Fruit fly (Drosophila melanogaster): ENCODE data around the gene Naam.

Gene Naam

dm6 chr3R:19644901-19645204 lies 26.4 kb upstream of the Naam start, which contains the start of gene Nup58:
TSS of gene Nup58 (plus strand) at chr3R:19645026.
- TF ChIP-seq noc (tag; optimal IDR thresholded peaks at IDR 0.05) = no peak

DNA sequence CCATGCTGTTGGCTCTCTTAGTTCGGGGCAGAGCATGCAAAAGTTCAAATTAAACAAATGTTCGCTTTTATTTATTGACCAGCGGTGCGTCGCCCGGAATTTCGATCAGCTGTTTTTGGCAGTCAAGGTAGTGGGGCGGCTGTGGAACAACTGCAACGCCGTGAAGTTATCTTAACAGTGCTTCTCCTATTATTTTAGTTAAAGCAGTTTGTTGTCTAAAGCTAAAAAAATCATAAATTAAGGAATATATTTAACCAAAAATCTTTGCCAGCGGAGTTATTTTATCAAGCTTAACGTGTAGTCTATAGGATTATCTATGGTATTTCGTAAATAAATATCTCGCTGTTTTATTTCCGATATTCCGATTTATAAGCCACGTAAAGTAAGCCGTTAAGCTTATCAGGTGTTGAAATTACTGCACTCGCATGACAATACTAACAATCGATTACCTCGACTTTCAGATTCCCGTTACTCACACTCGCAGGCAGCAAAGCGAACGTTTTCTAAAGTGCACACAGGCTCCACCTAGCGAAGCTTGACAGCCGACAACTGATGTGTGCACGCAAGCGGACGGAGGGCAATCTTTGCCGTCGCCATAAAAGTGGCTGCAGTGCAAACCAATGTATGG lies 22.8 kb upstream of the Naam start, which contains the start of the genes CG6195 and CG31220:
Gene CG6195, minus strand, starts transcription at position 122 of the 628 bp plus-strand sequence.
Gene CG31220, plus strand, starts transcription at position 199 of the 628 bp plus-strand sequence.
- no peak for TF ChIP-seq noc (tag; optimal IDR thresholded peaks at IDR 0.05)

DNA sequence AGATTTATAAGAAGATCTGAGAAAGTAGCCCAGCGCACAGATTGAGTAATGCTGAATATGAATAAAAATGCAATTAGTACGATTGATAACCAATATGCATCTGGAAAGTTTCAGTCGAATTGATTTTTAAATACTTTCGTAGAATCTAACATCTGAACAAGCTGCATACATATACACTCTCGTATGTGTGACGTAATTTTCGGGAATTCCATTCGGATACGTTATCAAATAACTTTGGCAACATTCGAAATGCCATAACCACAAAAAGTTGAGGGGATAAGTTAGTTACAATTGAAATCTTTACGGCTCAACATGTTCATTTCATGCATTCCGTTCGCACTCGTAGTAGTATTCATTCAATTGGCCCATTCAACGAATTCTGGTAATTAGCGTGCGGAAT lies 20.5 kb upstream of the Naam start, which contains the start of gene CG31219:
Gene CG31219, plus strand, starts transcription at position 301 of the 400 bp plus-strand sequence.
- TF ChIP-seq noc (tag; optimal IDR thresholded peaks at IDR 0.05) = no peak

- no peak for TF ChIP-seq noc (tag; optimal IDR thresholded peaks at IDR 0.05)
These were observed 14.8 kb upstream of the Naam start for dm6 chr3R:19656455-19656854.

- no peak for TF ChIP-seq noc (tag; optimal IDR thresholded peaks at IDR 0.05)
These were observed 14.0 kb upstream of the Naam start for dm6 chr3R:19657235-19657634.

- no peak for TF ChIP-seq noc (tag; optimal IDR thresholded peaks at IDR 0.05)
These were observed 13.5 kb upstream of the Naam start, which contains the start of gene CG6184 for dm6 chr3R:19657766-19658165. TSS of gene CG6184 (minus strand) at chr3R:19657866.

DNA sequence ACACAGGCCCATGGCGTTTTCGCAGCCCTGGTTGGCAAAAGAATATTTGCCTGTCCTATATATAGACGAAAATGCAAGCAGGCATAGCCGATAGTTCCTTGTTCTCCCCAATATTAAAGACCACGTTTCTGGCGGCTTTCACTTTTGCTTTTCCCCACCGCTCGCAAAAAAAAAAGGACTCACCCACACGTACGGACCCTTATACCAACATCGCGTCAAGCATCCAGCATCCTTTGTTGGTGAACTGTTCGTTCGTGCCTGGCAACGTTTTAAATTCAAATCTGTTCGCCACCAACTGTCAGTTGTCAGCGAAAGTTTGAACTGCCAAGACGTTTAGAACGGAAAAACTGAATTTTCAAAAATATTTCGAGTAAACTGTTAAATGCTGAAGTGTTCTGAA lies 11.8 kb upstream of the Naam start, which contains the start of gene ort:
Gene ort, plus strand, starts transcription at position 301 of the 400 bp plus-strand sequence.
- TF ChIP-seq noc (tag; optimal IDR thresholded peaks at IDR 0.05) = no peak

- TF ChIP-seq noc (tag; optimal IDR thresholded peaks at IDR 0.05) = no peak
These were observed 6.5 kb upstream of the Naam start, which contains the start of gene CG7432 for dm6 chr3R:19664713-19665112. TSS of gene CG7432 (plus strand) at chr3R:19665007.

dm6 chr3R:19672136-19672535 lies 886 bp downstream of the Naam start:
- no peak for TF ChIP-seq noc (tag; optimal IDR thresholded peaks at IDR 0.05)

- TF ChIP-seq noc (tag; optimal IDR thresholded peaks at IDR 0.05) = no peak
These were observed 1.7 kb downstream of the Naam start for dm6 chr3R:19672905-19673304.

- no peak for TF ChIP-seq noc (tag; optimal IDR thresholded peaks at IDR 0.05)
These were observed 8.6 kb downstream of the Naam start for dm6 chr3R:19679832-19680231.

DNA sequence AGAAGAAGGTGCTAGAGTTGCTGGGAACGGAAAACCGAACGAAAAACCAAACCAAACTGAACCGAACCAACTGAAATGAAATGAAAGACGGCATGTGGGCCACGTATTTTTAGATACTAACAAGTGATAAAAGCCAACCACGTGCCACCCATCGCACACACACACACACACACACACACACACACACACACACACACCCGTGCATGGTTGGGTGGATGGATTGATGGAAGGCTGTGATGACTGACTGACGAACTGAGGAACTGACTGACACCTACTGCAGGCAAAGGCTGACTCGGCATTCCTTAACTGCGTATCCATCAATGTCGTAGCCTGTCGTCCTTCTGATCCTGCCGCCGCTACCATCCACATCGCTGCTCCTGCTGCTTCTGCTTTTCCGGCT lies 11.2 kb downstream of the Naam start:
- TF ChIP-seq noc (tag; optimal IDR thresholded peaks at IDR 0.05) = no peak

DNA sequence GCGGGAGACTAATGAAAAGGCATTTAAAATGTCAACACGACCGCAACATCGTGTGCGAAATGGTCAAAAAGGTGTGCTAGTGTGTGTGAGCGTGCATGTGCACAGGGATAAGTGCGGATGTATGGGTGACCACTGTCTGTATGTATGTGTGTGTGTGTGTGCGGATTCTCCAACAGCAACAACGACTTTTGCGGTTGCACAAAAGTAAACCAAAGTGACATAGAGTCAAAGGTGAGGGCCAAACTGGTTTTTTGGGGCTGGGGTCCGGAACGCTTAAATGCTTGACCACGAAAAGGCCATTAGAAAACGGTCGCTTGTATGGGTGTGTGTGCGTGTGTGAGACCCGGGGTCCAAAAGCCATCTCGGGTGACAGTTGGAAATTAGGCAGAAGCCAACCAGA lies 32.1 kb downstream of the Naam start:
- no peak for TF ChIP-seq noc (tag; optimal IDR thresholded peaks at IDR 0.05)

- TF ChIP-seq noc (tag; optimal IDR thresholded peaks at IDR 0.05) = no peak
These were observed 44.6 kb downstream of the Naam start, which contains the start of gene CG34286 for dm6 chr3R:19715827-19716226. TSS of gene CG34286 (minus strand) at chr3R:19715927.

DNA sequence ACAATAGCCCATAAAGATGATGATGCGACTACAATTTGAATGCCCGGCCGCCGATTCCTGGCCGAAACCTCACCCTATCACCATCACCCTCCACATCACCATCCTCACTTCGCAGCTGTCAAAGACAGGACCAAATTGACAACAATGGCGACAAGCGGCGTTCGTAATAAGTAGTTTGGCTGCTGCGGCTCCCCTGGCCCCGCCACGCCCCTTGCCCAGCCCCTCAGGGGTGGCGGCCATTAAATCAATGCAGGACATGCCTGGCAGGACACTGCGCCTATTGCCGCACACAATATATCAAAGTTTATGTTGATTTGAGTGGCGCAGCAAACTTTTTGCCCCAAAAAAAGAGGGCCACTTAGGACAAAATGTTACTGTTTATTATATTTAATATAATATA lies 54.3 kb downstream of the Naam start:
- TF ChIP-seq noc (tag; optimal IDR thresholded peaks at IDR 0.05) = no peak

DNA sequence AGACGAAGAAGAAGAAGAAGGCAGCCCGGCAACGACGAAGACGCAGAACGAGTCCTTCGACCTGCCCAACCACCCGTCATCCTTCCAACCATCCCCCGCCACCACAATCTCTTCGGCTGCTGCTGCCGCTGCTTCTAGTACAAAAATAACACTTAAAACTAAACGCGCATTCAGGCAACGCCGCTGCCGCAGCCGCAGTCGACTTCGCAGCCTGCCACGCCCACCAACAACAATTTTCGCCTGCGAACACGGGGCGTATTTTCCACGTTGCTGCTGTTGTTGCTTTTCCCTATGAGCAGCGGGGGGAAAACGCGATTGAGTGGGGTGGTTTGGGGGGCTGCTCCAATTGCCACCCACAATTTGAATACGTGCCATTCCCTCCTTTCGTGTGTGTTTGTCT lies 56.6 kb downstream of the Naam start:
- no peak for TF ChIP-seq noc (tag; optimal IDR thresholded peaks at IDR 0.05)

dm6 chr3R:19730415-19730814 lies 59.2 kb downstream of the Naam start, which contains the start of gene GluClalpha:
TSS of gene GluClalpha (plus strand) at chr3R:19730715.
- no peak for TF ChIP-seq noc (tag; optimal IDR thresholded peaks at IDR 0.05)
